Fruit fly (Drosophila melanogaster) whole organism, embryonic: ENCODE results near the gene DCTN1-p150.

Experiments
- Ada2b ChIP-seq: fragments of 200-800 bp; sonication (Bioruptor generic); IDR thresholded peaks from 2 replicates; pipeline ENCODE4 v1.3.6; 2022; ENCODE audit warnings: missing biosample characterization, missing genetic modification characterization
- Adf1 ChIP-seq: fragments of 200-800 bp; sonication (Bioruptor generic); IDR thresholded peaks from 2 replicates; pipeline ENCODE4 v1.3.6; 2022; ENCODE audit warnings: missing biosample characterization, missing genetic modification characterization
- B-H1 ChIP-seq: fragments of 200-800 bp; sonication (Bioruptor generic); IDR thresholded peaks from 3 replicates; pipeline ENCODE4 v1.3.6; 2022; ENCODE audit warnings: missing biosample characterization, missing genetic modification characterization
- CG10147 ChIP-seq: fragments of 200-800 bp; sonication (Bioruptor generic); optimal IDR thresholded peaks from 2 replicates; lab custom pipeline; 2019; ENCODE audit warnings: missing biosample characterization, mild to moderate bottlenecking, missing genetic modification characterization, moderate library complexity
- CG13624 ChIP-seq: fragments of 200-800 bp; sonication (Bioruptor generic); optimal IDR thresholded peaks from 2 replicates; lab custom pipeline; 2016; ENCODE audit warnings: missing biosample characterization, missing genetic modification characterization
- CG14014 ChIP-seq: fragments of 200-800 bp; sonication (Bioruptor generic); IDR thresholded peaks from 2 replicates; pipeline ENCODE4 v1.3.6; 2022; ENCODE audit warnings: missing biosample characterization, missing genetic modification characterization
- CG15479 ChIP-seq: fragments of 200-800 bp; sonication (Bioruptor generic); optimal IDR thresholded peaks from 3 replicates; lab custom pipeline; 2019; ENCODE audit warnings: missing biosample characterization, mild to moderate bottlenecking, missing genetic modification characterization, moderate library complexity
- CG15696 ChIP-seq: fragments of 200-800 bp; sonication (Bioruptor generic); optimal IDR thresholded peaks from 2 replicates; lab custom pipeline; 2019; ENCODE audit warnings: missing biosample characterization, mild to moderate bottlenecking, missing genetic modification characterization, moderate library complexity
- CG17802 ChIP-seq: fragments of 200-800 bp; sonication (Bioruptor generic); optimal IDR thresholded peaks from 2 replicates; lab custom pipeline; 2018; ENCODE audit warnings: missing biosample characterization, mild to moderate bottlenecking, missing genetic modification characterization, moderate library complexity
- CG18476 ChIP-seq: fragments of 200-800 bp; sonication (Bioruptor generic); optimal IDR thresholded peaks from 2 replicates; lab custom pipeline; 2016; ENCODE audit warnings: missing biosample characterization, mild to moderate bottlenecking, missing genetic modification characterization
- CG2199 ChIP-seq: fragments of 200-800 bp; sonication (Bioruptor generic); IDR thresholded peaks from 3 replicates; pipeline ENCODE4 v1.3.6; 2022; ENCODE audit warnings: missing biosample characterization, missing genetic modification characterization
- CG32532 ChIP-seq: fragments of 200-800 bp; sonication (Bioruptor generic); IDR thresholded peaks from 2 replicates; pipeline ENCODE4 v1.3.6; 2022; ENCODE audit warnings: missing biosample characterization, missing genetic modification characterization
- CG3838 ChIP-seq: fragments of 200-800 bp; sonication (Bioruptor generic); optimal IDR thresholded peaks from 3 replicates; lab custom pipeline; 2016; ENCODE audit warnings: missing biosample characterization, missing genetic modification characterization
- CG4854 ChIP-seq: fragments of 200-800 bp; sonication (Bioruptor generic); optimal IDR thresholded peaks from 2 replicates; lab custom pipeline; 2016; ENCODE audit warnings: missing biosample characterization, missing genetic modification characterization, inconsistent platforms
- CG6175 ChIP-seq: fragments of 200-800 bp; sonication (Bioruptor generic); IDR thresholded peaks from 3 replicates; pipeline ENCODE4 v1.3.6; 2022; ENCODE audit warnings: missing biosample characterization, missing genetic modification characterization
- CG6791 ChIP-seq: fragments of 200-800 bp; sonication (Bioruptor generic); IDR thresholded peaks from 3 replicates; pipeline ENCODE4 v1.3.6; 2022; ENCODE audit warnings: missing biosample characterization, missing genetic modification characterization; ENCODE audit not compliant: partially characterized antibody
- CG7928 ChIP-seq: fragments of 200-800 bp; sonication (Bioruptor generic); optimal IDR thresholded peaks from 2 replicates; lab custom pipeline; 2017; ENCODE audit warnings: missing biosample characterization, mild to moderate bottlenecking, missing genetic modification characterization
- CG8281 ChIP-seq: fragments of 200-800 bp; sonication (Bioruptor generic); optimal IDR thresholded peaks from 2 replicates; lab custom pipeline; 2018; ENCODE audit warnings: missing biosample characterization, mild to moderate bottlenecking, missing genetic modification characterization, moderate library complexity
- CG9609 ChIP-seq: fragments of 200-800 bp; sonication (Bioruptor generic); optimal IDR thresholded peaks from 3 replicates; lab custom pipeline; 2016; ENCODE audit warnings: missing biosample characterization, missing genetic modification characterization
- Doc3 ChIP-seq: fragments of 200-800 bp; sonication (Bioruptor generic); IDR thresholded peaks from 3 replicates; pipeline ENCODE4 v1.3.6; 2022; ENCODE audit warnings: missing biosample characterization, missing genetic modification characterization; ENCODE audit not compliant: partially characterized antibody
- Fer2 ChIP-seq: fragments of 200-800 bp; sonication (Bioruptor generic); optimal IDR thresholded peaks from 2 replicates; lab custom pipeline; 2018; ENCODE audit warnings: missing biosample characterization, mild to moderate bottlenecking, missing genetic modification characterization, moderate library complexity
- Gug ChIP-seq: fragments of 200-800 bp; sonication (Bioruptor generic); IDR thresholded peaks from 4 replicates; pipeline ENCODE4 v1.3.6; 2022; ENCODE audit warnings: missing biosample characterization, missing genetic modification characterization
- HmgD ChIP-seq: fragments of 200-800 bp; sonication (Bioruptor generic); optimal IDR thresholded peaks from 3 replicates; lab custom pipeline; 2016; ENCODE audit warnings: missing biosample characterization, missing genetic modification characterization
- HmgZ ChIP-seq: fragments of 200-800 bp; sonication (Bioruptor generic); optimal IDR thresholded peaks from 2 replicates; lab custom pipeline; 2018; ENCODE audit warnings: missing biosample characterization, mild to moderate bottlenecking, missing genetic modification characterization
- Neu2 ChIP-seq: fragments of 200-800 bp; sonication (Bioruptor generic); optimal IDR thresholded peaks from 3 replicates; lab custom pipeline; 2016; ENCODE audit warnings: missing biosample characterization, missing genetic modification characterization, borderline replicate concordance
- Nf-YB ChIP-seq: fragments of 200-800 bp; sonication (Bioruptor generic); optimal IDR thresholded peaks from 3 replicates; lab custom pipeline; 2019; ENCODE audit warnings: missing biosample characterization, mild to moderate bottlenecking, missing genetic modification characterization, moderate library complexity
- Ptx1 ChIP-seq: fragments of 200-800 bp; sonication (Bioruptor generic); IDR thresholded peaks from 2 replicates; pipeline ENCODE4 v1.3.6; 2022; ENCODE audit warnings: missing biosample characterization, missing genetic modification characterization
- Scr ChIP-seq: fragments of 200-800 bp; sonication (Bioruptor generic); IDR thresholded peaks from 2 replicates; pipeline ENCODE4 v1.3.6; 2022; ENCODE audit warnings: missing biosample characterization, missing genetic modification characterization; ENCODE audit not compliant: partially characterized antibody
- Sox100B ChIP-seq: fragments of 200-800 bp; sonication (Bioruptor generic); optimal IDR thresholded peaks from 3 replicates; lab custom pipeline; 2018; ENCODE audit warnings: missing biosample characterization, mild to moderate bottlenecking, missing genetic modification characterization
- Xbp1 ChIP-seq: fragments of 200-800 bp; sonication (Bioruptor generic); optimal IDR thresholded peaks from 3 replicates; lab custom pipeline; 2016; ENCODE audit warnings: missing biosample characterization, mild to moderate bottlenecking, missing genetic modification characterization
- ash1 ChIP-seq: fragments of 200-800 bp; sonication (Bioruptor generic); optimal IDR thresholded peaks from 2 replicates; lab custom pipeline; 2018; ENCODE audit warnings: missing biosample characterization, mild to moderate bottlenecking, missing genetic modification characterization
- bcd ChIP-seq: fragments of 200-800 bp; sonication (Bioruptor generic); optimal IDR thresholded peaks from 2 replicates; lab custom pipeline; 2017; ENCODE audit warnings: missing biosample characterization, mild to moderate bottlenecking, missing genetic modification characterization
- bigmax ChIP-seq: fragments of 200-800 bp; sonication (Bioruptor generic); optimal IDR thresholded peaks from 2 replicates; lab custom pipeline; 2018; ENCODE audit warnings: missing biosample characterization, mild to moderate bottlenecking, missing genetic modification characterization
- cwo ChIP-seq: fragments of 200-800 bp; sonication (Bioruptor generic); optimal IDR thresholded peaks from 3 replicates; lab custom pipeline; 2017; ENCODE audit warnings: missing biosample characterization, missing genetic modification characterization, mild to moderate bottlenecking, moderate library complexity, missing genetic modification reagents
- hb ChIP-seq: fragments of 200-800 bp; sonication (Bioruptor generic); IDR thresholded peaks from 3 replicates; pipeline ENCODE4 v1.3.6; 2022; ENCODE audit warnings: missing biosample characterization, missing genetic modification characterization; ENCODE audit not compliant: partially characterized antibody
- onecut ChIP-seq: fragments of 200-800 bp; sonication (Bioruptor generic); IDR thresholded peaks from 2 replicates; pipeline ENCODE4 v1.3.6; 2022; ENCODE audit warnings: missing biosample characterization, missing genetic modification characterization
- pnt ChIP-seq: fragments of 200-800 bp; sonication (Bioruptor generic); optimal IDR thresholded peaks from 3 replicates; lab custom pipeline; 2016; ENCODE audit warnings: missing biosample characterization, missing genetic modification characterization
- sens-2 ChIP-seq: fragments of 200-800 bp; sonication (Bioruptor generic); IDR thresholded peaks from 2 replicates; pipeline ENCODE4 v1.3.6; 2022; ENCODE audit warnings: missing biosample characterization, missing genetic modification characterization
- seq ChIP-seq: fragments of 200-800 bp; sonication (Bioruptor generic); IDR thresholded peaks from 2 replicates; pipeline ENCODE4 v1.3.6; 2022; ENCODE audit warnings: missing biosample characterization, missing genetic modification characterization
- slp2 ChIP-seq: fragments of 200-800 bp; sonication (Bioruptor generic); optimal IDR thresholded peaks from 2 replicates; lab custom pipeline; 2016; ENCODE audit warnings: missing biosample characterization, missing genetic modification characterization
- stwl ChIP-seq: fragments of 200-800 bp; sonication (Bioruptor generic); optimal IDR thresholded peaks from 3 replicates; lab custom pipeline; 2018; ENCODE audit warnings: missing biosample characterization, mild to moderate bottlenecking, missing genetic modification characterization, moderate library complexity
- sug ChIP-seq: fragments of 200-800 bp; optimal IDR thresholded peaks from 2 replicates; lab custom pipeline; 2019; ENCODE audit warnings: missing biosample characterization, mild to moderate bottlenecking, missing genetic modification characterization, moderate library complexity
- tap ChIP-seq: fragments of 200-800 bp; optimal IDR thresholded peaks from 3 replicates; lab custom pipeline; 2019; ENCODE audit warnings: missing biosample characterization, mild to moderate bottlenecking, missing genetic modification characterization, moderate library complexity
- tin ChIP-seq: fragments of 200-800 bp; sonication (Bioruptor generic); optimal IDR thresholded peaks from 3 replicates; lab custom pipeline; 2016; ENCODE audit warnings: missing biosample characterization, missing genetic modification characterization
- wek ChIP-seq: fragments of 200-800 bp; sonication (Bioruptor generic); optimal IDR thresholded peaks from 3 replicates; lab custom pipeline; 2018; ENCODE audit warnings: missing biosample characterization, mild to moderate bottlenecking, missing genetic modification characterization, moderate library complexity
- zf30C ChIP-seq: fragments of 200-800 bp; sonication (Bioruptor generic); optimal IDR thresholded peaks from 3 replicates; lab custom pipeline; 2018; ENCODE audit warnings: missing biosample characterization, mild to moderate bottlenecking, missing genetic modification characterization

DCTN1-p150 gene

dm6 chr3L:13918774-13919173, 10.4 kb upstream of the DCTN1-p150 start (continued):
- no peak for TF ChIP-seq HmgZ (tag; lab: Kevin White, UChicago)

DNA sequence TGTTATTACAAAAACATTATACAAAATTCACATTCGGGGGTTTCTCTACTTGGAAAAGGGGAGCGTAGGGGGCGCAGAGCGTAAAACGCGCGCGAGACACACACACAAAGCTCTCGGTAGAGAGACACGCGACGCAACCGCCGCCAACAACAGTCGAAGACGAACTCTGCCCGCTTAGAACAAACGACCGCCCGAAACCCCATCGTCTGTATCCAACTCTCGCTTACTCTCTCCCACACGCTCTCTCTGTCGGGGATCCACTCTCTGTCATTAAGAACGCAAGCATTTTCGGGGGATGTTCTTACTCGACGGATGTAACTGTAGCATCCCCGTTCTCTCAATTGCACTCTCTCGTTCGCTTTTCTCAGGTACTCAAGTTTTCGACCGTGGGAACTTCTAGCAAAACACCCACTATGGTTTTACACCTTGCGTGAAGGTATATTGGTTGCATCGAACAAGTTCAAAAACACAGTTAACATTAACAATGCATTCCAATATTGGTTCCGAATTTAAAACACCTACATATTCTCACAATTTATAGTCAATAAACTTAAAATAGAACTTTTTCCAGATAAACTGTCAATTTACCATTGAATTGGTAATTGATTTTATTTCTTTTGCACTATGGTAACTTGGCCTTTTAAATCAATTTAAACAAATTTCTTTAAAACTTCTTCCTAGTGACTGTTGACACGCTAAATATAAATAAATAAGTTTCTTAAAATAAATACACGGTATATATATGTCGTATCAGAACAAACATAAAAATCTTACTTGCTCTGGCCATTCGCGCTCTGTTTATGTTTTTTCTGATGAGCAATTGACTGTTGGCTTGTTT, 9.2 kb upstream of the DCTN1-p150 start:
- TF ChIP-seq CG14014 (GFP tag; lab: Robert Waterston, UW) (peak; percentile 82), CG3838 (GFP tag; lab: Kevin White, UChicago) (peak; percentile 86), CG13624 (peak; percentile 92), CG15479 (GFP tag; lab: Kevin White, UChicago) (peak; percentile 12), CG4854 (GFP tag; lab: Kevin White, UChicago) (peak; percentile 72), sug (tag; lab: Kevin White, UChicago) (peak; percentile 89), stwl (peak; percentile 20), HmgD (GFP tag; lab: Kevin White, UChicago) (peak; percentile 30), sens-2 (GFP tag; lab: Robert Waterston, UW) (peak; percentile 34; the same call in 1 of the 2 replicates), CG15696 (tag; lab: Kevin White, UChicago) (peak; percentile 80), onecut (peak; percentile 64), wek (GFP tag; lab: Kevin White, UChicago) (peak; percentile 35), CG17802 (tag; lab: Kevin White, UChicago) (peak; percentile 66), CG18476 (peak; percentile 90), CG7928 (GFP tag; lab: Kevin White, UChicago) (peak; percentile 59), seq (GFP tag; lab: Robert Waterston, UW) (peak; percentile 74), tin (GFP tag; lab: Kevin White, UChicago) (peak; percentile 92), Adf1 (peak; percentile 5), Sox100B (GFP tag; lab: Kevin White, UChicago) (peak; percentile 96), slp2 (GFP tag; lab: Kevin White, UChicago) (peak; percentile 91), CG10147 (GFP tag; lab: Kevin White, UChicago) (peak; percentile 95), Doc3 (GFP tag; lab: Robert Waterston, UW) (no peak; the same call in 2 of the 3 replicates), Xbp1 (GFP tag; lab: Kevin White, UChicago) (peak; percentile 91), Fer2 (tag; lab: Kevin White, UChicago) (peak; percentile 83), ash1 (no peak), Ptx1 (GFP tag; lab: Robert Waterston, UW) (peak; percentile 88), pnt (GFP tag; lab: Kevin White, UChicago) (peak; percentile 90), CG6175 (no peak), CG2199 (GFP tag; lab: Robert Waterston, UW) (peak; percentile 37; the same call in 2 of the 3 replicates), zf30C (GFP tag; lab: Kevin White, UChicago) (no peak), bigmax (no peak), Neu2 (GFP tag; lab: Kevin White, UChicago) (no peak), bcd (peak; percentile 93), Gug (GFP tag; lab: Robert Waterston, UW) (peak; percentile 81), Nf-YB (GFP tag; lab: Kevin White, UChicago) (peak; percentile 82), tap (peak; percentile 81), Ada2b (GFP tag; lab: Robert Waterston, UW) (peak; percentile 78), CG32532 (peak; percentile 86), B-H1 (peak; percentile 61), hb (GFP tag; lab: Robert Waterston, UW) (no peak), CG6791 (peak; percentile 33; the same call in 1 of the 3 replicates), cwo (peak; percentile 93), CG8281 (tag; lab: Kevin White, UChicago) (peak; percentile 58), Scr (GFP tag; lab: Robert Waterston, UW) (no peak), CG9609 (GFP tag; lab: Kevin White, UChicago) (peak; percentile 90)
